Worm (Caenorhabditis elegans) whole organism, late embryonic: ENCODE data around the gene far-4.

Experiments used
- F13H6.1 ChIP-seq: sonication (generic microtip); optimal IDR thresholded peaks from 2 replicates; lab custom pipeline; 2016; ENCODE audit warnings: missing genetic modification characterization, missing compliant biosample characterization
- ama-1 ChIP-seq: fragments of 150-350 bp; optimal IDR thresholded peaks from 2 replicates; lab custom pipeline; 2014
- dve-1 ChIP-seq: sonication (generic microtip); optimal IDR thresholded peaks from 2 replicates; lab custom pipeline; 2017; ENCODE audit warnings: antibody characterized with exemption, mild to moderate bottlenecking, missing genetic modification characterization, missing compliant biosample characterization
- elt-2 ChIP-seq: sonication (generic microtip); optimal IDR thresholded peaks from 2 replicates; lab custom pipeline; 2016; ENCODE audit warnings: missing genetic modification reagents, missing genetic modification characterization, missing compliant biosample characterization
- elt-4 ChIP-seq: sonication (generic microtip); optimal IDR thresholded peaks from 2 replicates; lab custom pipeline; 2016; ENCODE audit warnings: missing genetic modification characterization, missing compliant biosample characterization
- ets-4 ChIP-seq: sonication (generic microtip); optimal IDR thresholded peaks from 2 replicates; lab custom pipeline; 2016; ENCODE audit warnings: missing genetic modification characterization, missing compliant biosample characterization
- fax-1 ChIP-seq: sonication (generic microtip); optimal IDR thresholded peaks from 2 replicates; lab custom pipeline; 2016; ENCODE audit warnings: missing genotype, missing genetic modification characterization, missing compliant biosample characterization
- nfya-1 ChIP-seq: sonication (generic microtip); optimal IDR thresholded peaks from 2 replicates; lab custom pipeline; 2017; ENCODE audit warnings: missing genetic modification characterization, mild to moderate bottlenecking, missing compliant biosample characterization, antibody characterized with exemption, moderate library complexity
- nhr-11 ChIP-seq: fragments of 150-350 bp; optimal IDR thresholded peaks from 2 replicates; lab custom pipeline; 2014; ENCODE audit warnings: missing biosample characterization, missing genetic modification characterization
- pag-3 ChIP-seq: sonication (generic microtip); optimal IDR thresholded peaks from 2 replicates; lab custom pipeline; 2016; ENCODE audit warnings: missing compliant biosample characterization, missing genetic modification characterization, borderline replicate concordance
- rnt-1 ChIP-seq: sonication (generic microtip); optimal IDR thresholded peaks from 2 replicates; lab custom pipeline; 2016; ENCODE audit warnings: missing genetic modification characterization, missing compliant biosample characterization
- tbx-2 ChIP-seq: sonication (generic microtip); optimal IDR thresholded peaks from 2 replicates; lab custom pipeline; 2016; ENCODE audit warnings: missing genetic modification characterization, missing compliant biosample characterization

DNA sequence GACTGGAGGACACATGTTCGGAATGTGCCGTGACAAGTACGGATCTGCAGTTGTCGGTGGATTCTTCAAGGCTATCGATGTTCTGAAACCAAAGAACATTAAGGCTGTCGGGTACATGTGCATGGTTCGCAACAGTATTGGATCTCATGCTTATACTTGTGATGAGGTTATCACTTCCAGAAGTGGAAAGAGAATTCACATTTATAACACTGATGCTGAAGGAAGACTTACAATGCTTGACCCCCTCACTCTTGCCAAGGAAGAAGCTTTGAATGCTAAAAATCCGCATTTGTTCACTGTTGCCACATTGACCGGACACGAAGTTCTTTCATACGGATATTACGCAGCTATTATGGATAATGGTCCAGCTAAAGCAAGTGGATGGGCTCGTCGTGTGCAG, 45.6 kb upstream of the far-4 start:
- TF ChIP-seq tbx-2 (tag; lab: Kevin White, UChicago), result no peak
- TF ChIP-seq elt-4 (tag; lab: Kevin White, UChicago), result no peak
- no peak for TF ChIP-seq nhr-11
- TF ChIP-seq nfya-1 (tag; lab: Kevin White, UChicago), result no peak
- TF ChIP-seq ama-1 (lab: Kevin White, UChicago), result no peak
- TF ChIP-seq ets-4 (tag; lab: Kevin White, UChicago), result no peak
- TF ChIP-seq elt-2 (tag; lab: Kevin White, UChicago), result no peak
- TF ChIP-seq F13H6.1 (tag; lab: Kevin White, UChicago), result no peak
- no peak for TF ChIP-seq dve-1 (tag; lab: Kevin White, UChicago)
- no peak for TF ChIP-seq rnt-1
- TF ChIP-seq pag-3, result no peak
- TF ChIP-seq fax-1 (tag; lab: Kevin White, UChicago), result no peak
